Fruit fly (Drosophila melanogaster) whole organism, embryonic: ENCODE data around the gene Cisd2.

ENCODE experiments used
- Ada2b ChIP-seq: fragments of 200-800 bp; sonication (Bioruptor generic); IDR thresholded peaks from 2 replicates; pipeline ENCODE4 v1.3.6; 2022; ENCODE audit warnings: missing biosample characterization, missing genetic modification characterization
- Atf-2 ChIP-seq: fragments of 200-800 bp; sonication (Bioruptor generic); optimal IDR thresholded peaks from 2 replicates; lab custom pipeline; 2016; ENCODE audit warnings: missing biosample characterization, missing genetic modification characterization
- B-H1 ChIP-seq: fragments of 200-800 bp; sonication (Bioruptor generic); IDR thresholded peaks from 3 replicates; pipeline ENCODE4 v1.3.6; 2022; ENCODE audit warnings: missing biosample characterization, missing genetic modification characterization
- Blimp-1 ChIP-seq: fragments of 200-800 bp; sonication (Bioruptor generic); optimal IDR thresholded peaks from 3 replicates; lab custom pipeline; 2018; ENCODE audit warnings: missing biosample characterization, missing genetic modification characterization, mild to moderate bottlenecking, moderate library complexity, missing genetic modification reagents
- BtbVII ChIP-seq: fragments of 200-800 bp; sonication (Bioruptor generic); optimal IDR thresholded peaks from 3 replicates; lab custom pipeline; 2017; ENCODE audit warnings: missing biosample characterization, mild to moderate bottlenecking, missing genetic modification characterization
- CG12219 ChIP-seq: fragments of 200-800 bp; sonication (Bioruptor generic); optimal IDR thresholded peaks from 3 replicates; lab custom pipeline; 2018; ENCODE audit warnings: missing biosample characterization, mild to moderate bottlenecking, missing genetic modification characterization
- CG14860 ChIP-seq: fragments of 200-800 bp; sonication (Bioruptor generic); IDR thresholded peaks from 3 replicates; pipeline ENCODE4 v1.3.6; 2022; ENCODE audit warnings: missing biosample characterization, missing genetic modification characterization; ENCODE audit not compliant: partially characterized antibody
- CG18262 ChIP-seq: fragments of 200-800 bp; optimal IDR thresholded peaks from 3 replicates; lab custom pipeline; 2019; ENCODE audit warnings: missing biosample characterization, mild to moderate bottlenecking, missing genetic modification characterization, moderate library complexity
- CG2116 ChIP-seq: fragments of 200-800 bp; sonication (Bioruptor generic); optimal IDR thresholded peaks from 3 replicates; lab custom pipeline; 2018; ENCODE audit warnings: missing biosample characterization, mild to moderate bottlenecking, missing genetic modification characterization
- CG2120 ChIP-seq: fragments of 200-800 bp; sonication (Bioruptor generic); optimal IDR thresholded peaks from 3 replicates; lab custom pipeline; 2016; ENCODE audit warnings: missing biosample characterization, missing genetic modification characterization
- CG30431 ChIP-seq: fragments of 200-800 bp; sonication (Bioruptor generic); optimal IDR thresholded peaks from 2 replicates; lab custom pipeline; 2017; ENCODE audit warnings: missing biosample characterization, missing genetic modification characterization
- CG31224 ChIP-seq: fragments of 200-800 bp; sonication (Bioruptor generic); IDR thresholded peaks from 2 replicates; pipeline ENCODE4 v1.3.6; 2022; ENCODE audit warnings: missing biosample characterization, missing genetic modification characterization
- CG31441 ChIP-seq: fragments of 200-800 bp; sonication (Bioruptor generic); IDR thresholded peaks from 2 replicates; pipeline ENCODE4 v1.3.6; 2022; ENCODE audit warnings: missing biosample characterization, missing genetic modification characterization
- CG32532 ChIP-seq: fragments of 200-800 bp; sonication (Bioruptor generic); IDR thresholded peaks from 2 replicates; pipeline ENCODE4 v1.3.6; 2022; ENCODE audit warnings: missing biosample characterization, missing genetic modification characterization
- CG33557 ChIP-seq: fragments of 200-800 bp; sonication (Bioruptor generic); optimal IDR thresholded peaks from 2 replicates; lab custom pipeline; 2019; ENCODE audit warnings: missing biosample characterization, mild to moderate bottlenecking, missing genetic modification characterization, moderate library complexity
- CG34422 ChIP-seq: fragments of 200-800 bp; sonication (Bioruptor generic); IDR thresholded peaks from 3 replicates; pipeline ENCODE4 v1.3.6; 2022; ENCODE audit warnings: missing biosample characterization, missing genetic modification characterization
- CG5245 ChIP-seq: fragments of 200-800 bp; sonication (Bioruptor generic); optimal IDR thresholded peaks from 3 replicates; lab custom pipeline; 2016; ENCODE audit warnings: missing biosample characterization, missing genetic modification characterization
- CG7745 ChIP-seq: fragments of 200-800 bp; sonication (Bioruptor generic); optimal IDR thresholded peaks from 2 replicates; lab custom pipeline; 2018; ENCODE audit warnings: missing biosample characterization, mild to moderate bottlenecking, missing genetic modification characterization, moderate library complexity
- CG8924 ChIP-seq: fragments of 200-800 bp; optimal IDR thresholded peaks from 3 replicates; lab custom pipeline; 2019; ENCODE audit warnings: missing biosample characterization, mild to moderate bottlenecking, missing genetic modification characterization, moderate library complexity
- CG8944 ChIP-seq: fragments of 200-800 bp; sonication (Bioruptor generic); optimal IDR thresholded peaks from 3 replicates; lab custom pipeline; 2016; ENCODE audit warnings: missing biosample characterization, missing genetic modification characterization
- D19A ChIP-seq: fragments of 200-800 bp; optimal IDR thresholded peaks from 3 replicates; lab custom pipeline; 2019; ENCODE audit warnings: missing biosample characterization, mild to moderate bottlenecking, missing genetic modification characterization, moderate library complexity
- HLHmδ ChIP-seq: fragments of 200-800 bp; sonication (Bioruptor generic); optimal IDR thresholded peaks from 2 replicates; lab custom pipeline; 2018; ENCODE audit warnings: missing biosample characterization, mild to moderate bottlenecking, missing genetic modification characterization, moderate library complexity
- HmgZ ChIP-seq: fragments of 200-800 bp; sonication (Bioruptor generic); optimal IDR thresholded peaks from 2 replicates; lab custom pipeline; 2018; ENCODE audit warnings: missing biosample characterization, mild to moderate bottlenecking, missing genetic modification characterization
- Hr78 ChIP-seq, 2 experiments: fragments of 200-800 bp in 1 of 2; fragments of >200 bp in 1 of 2; sonication (Bioruptor generic) in 1 of 2; optimal IDR thresholded peaks; 2 replicates each; lab custom pipeline; 2017 to 2019; ENCODE audit warnings: missing biosample characterization in 2 of 2, missing genetic modification characterization in 2 of 2, mild to moderate bottlenecking in 1 of 2, moderate library complexity in 1 of 2
- MBD-R2 ChIP-seq: fragments of 200-800 bp; sonication (Bioruptor generic); IDR thresholded peaks from 2 replicates; pipeline ENCODE4 v1.3.6; 2022; ENCODE audit warnings: missing biosample characterization, missing genetic modification characterization
- Mes4 ChIP-seq: fragments of 200-800 bp; sonication (Bioruptor generic); optimal IDR thresholded peaks from 2 replicates; lab custom pipeline; 2016; ENCODE audit warnings: missing biosample characterization, missing genetic modification characterization
- Rfx ChIP-seq: fragments of 200-800 bp; sonication (Bioruptor generic); IDR thresholded peaks from 2 replicates; pipeline ENCODE4 v1.3.6; 2022; ENCODE audit warnings: missing biosample characterization, missing genetic modification characterization
- Six4 ChIP-seq: fragments of 200-800 bp; sonication (Bioruptor generic); optimal IDR thresholded peaks from 2 replicates; lab custom pipeline; 2016; ENCODE audit warnings: missing biosample characterization, missing genetic modification characterization
- Spps ChIP-seq: fragments of 200-800 bp; sonication (Bioruptor generic); optimal IDR thresholded peaks from 2 replicates; lab custom pipeline; 2018; ENCODE audit warnings: missing biosample characterization, mild to moderate bottlenecking, missing genetic modification characterization
- Trl ChIP-seq, 3 experiments: fragments of >200 bp in 2 of 3; fragments of 200-800 bp in 1 of 3; sonication (Bioruptor generic) in 1 of 3; optimal IDR thresholded peaks; 2 replicates in 1 of 3; 3 replicates in 2 of 3; lab custom pipeline; 2016 to 2017; ENCODE audit warnings: missing biosample characterization in 1 of 3, missing genetic modification characterization in 1 of 3
- abd-A ChIP-seq: fragments of 200-800 bp; sonication (Bioruptor generic); optimal IDR thresholded peaks from 3 replicates; lab custom pipeline; 2019; ENCODE audit warnings: missing biosample characterization, mild to moderate bottlenecking, missing genetic modification characterization, moderate library complexity
- bigmax ChIP-seq: fragments of 200-800 bp; sonication (Bioruptor generic); optimal IDR thresholded peaks from 2 replicates; lab custom pipeline; 2018; ENCODE audit warnings: missing biosample characterization, mild to moderate bottlenecking, missing genetic modification characterization
- cad ChIP-seq: fragments of >200 bp; optimal IDR thresholded peaks from 2 replicates; lab custom pipeline; 2017; ENCODE audit warnings: missing biosample characterization, missing genetic modification characterization
- chn ChIP-seq: fragments of 200-800 bp; sonication (Bioruptor generic); optimal IDR thresholded peaks from 2 replicates; lab custom pipeline; 2016; ENCODE audit warnings: missing biosample characterization, missing genetic modification characterization
- crp ChIP-seq, 2 experiments: fragments of 200-800 bp; sonication (Bioruptor generic); optimal IDR thresholded peaks; 2 replicates in 1 of 2; 3 replicates in 1 of 2; lab custom pipeline; 2017; ENCODE audit warnings: missing biosample characterization in 2 of 2, missing genetic modification characterization in 2 of 2, mild to moderate bottlenecking in 1 of 2, moderate library complexity in 1 of 2
- dpn ChIP-seq, 2 experiments: fragments of 200-800 bp; sonication (Bioruptor generic); optimal IDR thresholded peaks; 3 replicates each; lab custom pipeline; 2016; ENCODE audit warnings: missing biosample characterization in 2 of 2, missing genetic modification characterization in 2 of 2
- fu2 ChIP-seq: fragments of 200-800 bp; sonication (Bioruptor generic); optimal IDR thresholded peaks from 2 replicates; lab custom pipeline; 2016; ENCODE audit warnings: missing biosample characterization, missing genetic modification characterization
- gcm ChIP-seq: fragments of 200-800 bp; sonication (Bioruptor generic); optimal IDR thresholded peaks from 2 replicates; lab custom pipeline; 2019; ENCODE audit warnings: missing biosample characterization, mild to moderate bottlenecking, missing genetic modification characterization, moderate library complexity
- gsb-n ChIP-seq: fragments of 200-800 bp; sonication (Bioruptor generic); optimal IDR thresholded peaks from 3 replicates; lab custom pipeline; 2018; ENCODE audit warnings: missing biosample characterization, mild to moderate bottlenecking, missing genetic modification characterization
- ham ChIP-seq: fragments of 200-800 bp; sonication (Bioruptor generic); IDR thresholded peaks from 2 replicates; pipeline ENCODE4 v1.3.6; 2022; ENCODE audit warnings: missing biosample characterization, missing genetic modification characterization
- hth ChIP-seq: fragments of >200 bp; optimal IDR thresholded peaks from 2 replicates; lab custom pipeline; 2017; ENCODE audit warnings: inconsistent platforms
- lbe ChIP-seq: fragments of 200-800 bp; sonication (Bioruptor generic); optimal IDR thresholded peaks from 2 replicates; lab custom pipeline; 2016; ENCODE audit warnings: missing biosample characterization, mild to moderate bottlenecking, missing genetic modification characterization
- lilli ChIP-seq: fragments of 200-800 bp; sonication (Bioruptor generic); optimal IDR thresholded peaks from 3 replicates; lab custom pipeline; 2016; ENCODE audit warnings: missing biosample characterization, missing genetic modification characterization
- psq ChIP-seq: fragments of 200-800 bp; sonication (Bioruptor generic); optimal IDR thresholded peaks from 2 replicates; lab custom pipeline; 2017; ENCODE audit warnings: missing biosample characterization, missing genetic modification characterization
- schlank ChIP-seq: fragments of 200-800 bp; sonication (Bioruptor generic); optimal IDR thresholded peaks from 2 replicates; lab custom pipeline; 2018; ENCODE audit warnings: missing biosample characterization, mild to moderate bottlenecking, missing genetic modification characterization
- sd ChIP-seq: fragments of 200-800 bp; sonication (Bioruptor generic); optimal IDR thresholded peaks from 3 replicates; lab custom pipeline; 2018; ENCODE audit warnings: missing biosample characterization, mild to moderate bottlenecking, missing genetic modification characterization, moderate library complexity
- sisA ChIP-seq: fragments of 200-800 bp; sonication (Bioruptor generic); IDR thresholded peaks from 2 replicates; pipeline ENCODE4 v1.3.6; 2022; ENCODE audit warnings: missing biosample characterization, missing genetic modification characterization
- sr ChIP-seq: fragments of 200-800 bp; sonication (Bioruptor generic); IDR thresholded peaks from 3 replicates; pipeline ENCODE4 v1.3.6; 2022; ENCODE audit warnings: missing biosample characterization, missing genetic modification characterization
- trh ChIP-seq: fragments of 200-800 bp; sonication (Bioruptor generic); optimal IDR thresholded peaks from 2 replicates; lab custom pipeline; 2016; ENCODE audit warnings: missing biosample characterization, missing genetic modification characterization
- tup ChIP-seq: fragments of 200-800 bp; sonication (Bioruptor generic); optimal IDR thresholded peaks from 2 replicates; lab custom pipeline; 2016; ENCODE audit warnings: missing biosample characterization, mild to moderate bottlenecking, missing genetic modification characterization, moderate library complexity
- vvl ChIP-seq: fragments of 200-800 bp; sonication (Bioruptor generic); IDR thresholded peaks from 2 replicates; pipeline ENCODE4 v1.3.6; 2022; ENCODE audit warnings: missing biosample characterization, missing genetic modification characterization
- zen2 ChIP-seq: fragments of 200-800 bp; sonication (Bioruptor generic); IDR thresholded peaks from 3 replicates; pipeline ENCODE4 v1.3.6; 2022; ENCODE audit warnings: missing biosample characterization, missing genetic modification characterization; ENCODE audit not compliant: partially characterized antibody

The Cisd2 gene

dm6 chr3R:29268062-29268461, 44.8 kb upstream of the Cisd2 start (continued):
- TF ChIP-seq CG7745, result peak; percentile 37
- TF ChIP-seq BtbVII, result no peak
- no peak for TF ChIP-seq CG30431 (GFP tag; lab: Kevin White, UChicago)
- no peak for TF ChIP-seq CG8944
- TF ChIP-seq Ada2b (GFP tag; lab: Robert Waterston, UW), result no peak
- TF ChIP-seq Trl (optimal IDR thresholded peaks at IDR 0.05; lab: Kevin White, UChicago), result no peak
- TF ChIP-seq Trl (GFP tag; optimal IDR thresholded peaks at IDR 0.05; lab: Kevin White, UChicago), result no peak
- no peak for TF ChIP-seq tup (GFP tag; lab: Kevin White, UChicago)
- TF ChIP-seq psq, result no peak
- TF ChIP-seq Spps (tag; lab: Kevin White, UChicago), result no peak
- TF ChIP-seq HmgZ (tag; lab: Kevin White, UChicago), result no peak
- no peak for TF ChIP-seq CG8924 (tag; lab: Kevin White, UChicago)
- TF ChIP-seq gcm (GFP tag; lab: Kevin White, UChicago), result peak; percentile 48
- TF ChIP-seq hth (lab: Kevin White, UChicago), result no peak
- TF ChIP-seq cad (GFP tag; lab: Kevin White, UChicago), result no peak
- TF ChIP-seq sd (tag; lab: Kevin White, UChicago), result peak; percentile 7
- TF ChIP-seq sisA (GFP tag; lab: Robert Waterston, UW), result no peak
- TF ChIP-seq CG2116 (GFP tag; lab: Kevin White, UChicago), result no peak
- no peak for TF ChIP-seq CG5245 (GFP tag; lab: Kevin White, UChicago)
- TF ChIP-seq CG2120 (GFP tag; lab: Kevin White, UChicago), result no peak
- no peak for TF ChIP-seq lilli
- TF ChIP-seq CG14860 (GFP tag; lab: Robert Waterston, UW), result no peak
- no peak for TF ChIP-seq Atf-2
- TF ChIP-seq vvl, result no peak
- no peak for TF ChIP-seq dpn (GFP tag; optimal IDR thresholded peaks at IDR 0.05; lab: Kevin White, UChicago)
- no peak for TF ChIP-seq CG12219 (GFP tag; lab: Kevin White, UChicago)
- TF ChIP-seq gsb-n (tag; lab: Kevin White, UChicago), result no peak
- peak; percentile 12 for TF ChIP-seq CG33557 (GFP tag; lab: Kevin White, UChicago)
- TF ChIP-seq lbe, result no peak
- no peak for TF ChIP-seq schlank (tag; lab: Kevin White, UChicago)
- no peak for TF ChIP-seq CG32532
- TF ChIP-seq D19A (tag; lab: Kevin White, UChicago), result peak; percentile 6
- peak; percentile 8 for TF ChIP-seq bigmax
- TF ChIP-seq sr, result no peak
- TF ChIP-seq B-H1 (GFP tag; lab: Robert Waterston, UW), result no peak
- no peak for TF ChIP-seq CG31224 (GFP tag; lab: Robert Waterston, UW)
- TF ChIP-seq trh (GFP tag; lab: Kevin White, UChicago), result no peak
- peak in 1 of 2 experiments; percentile 37 for TF ChIP-seq Hr78 (GFP tag; optimal IDR thresholded peaks at IDR 0.05; lab: Kevin White, UChicago)
- no peak for TF ChIP-seq CG18262 (tag; lab: Kevin White, UChicago)
- peak; percentile 43 for TF ChIP-seq Blimp-1 (GFP tag; lab: Kevin White, UChicago)
- TF ChIP-seq HLHmδ, result peak; percentile 82
- TF ChIP-seq Rfx, result no peak
- no peak for TF ChIP-seq fu2 (GFP tag; lab: Kevin White, UChicago)
- TF ChIP-seq CG31441 (GFP tag; lab: Robert Waterston, UW), result no peak
- TF ChIP-seq chn (GFP tag; lab: Kevin White, UChicago), result no peak
- TF ChIP-seq CG34422 (GFP tag; lab: Robert Waterston, UW), result no peak
- no peak for TF ChIP-seq Mes4 (GFP tag; lab: Kevin White, UChicago)
- TF ChIP-seq zen2 (GFP tag; lab: Robert Waterston, UW), result no peak
- no peak for TF ChIP-seq abd-A (tag; lab: Kevin White, UChicago)
- no peak for TF ChIP-seq ham
- no peak for TF ChIP-seq Six4
- no peak for TF ChIP-seq crp (GFP tag; optimal IDR thresholded peaks at IDR 0.05; lab: Kevin White, UChicago)
- no peak for TF ChIP-seq MBD-R2
